Worm (Caenorhabditis elegans) whole organism, young adult: ENCODE results near the gene mlh-1.

ENCODE experiments used
- B0019.2 ChIP-seq: fragments of 200-800 bp; sonication (Bioruptor generic); conservative IDR thresholded peaks from 2 replicates; pipeline ENCODE4 v1.3.6; 2022; ENCODE audit warnings: missing genetic modification reagents, missing genetic modification characterization, missing compliant biosample characterization
- C06A6.2 ChIP-seq: fragments of 200-800 bp; sonication (Bioruptor generic); conservative IDR thresholded peaks from 2 replicates; pipeline ENCODE4 v1.3.6; 2022; ENCODE audit warnings: missing genetic modification characterization, missing compliant biosample characterization
- F10E7.11 ChIP-seq: sonication (generic microtip); optimal IDR thresholded peaks from 2 replicates; lab custom pipeline; 2017; ENCODE audit warnings: mild to moderate bottlenecking, missing genetic modification characterization, moderate library complexity, missing compliant biosample characterization
- F22D6.2 ChIP-seq: sonication (generic microtip); optimal IDR thresholded peaks from 2 replicates; lab custom pipeline; 2016; ENCODE audit warnings: mild to moderate bottlenecking, missing genetic modification characterization, missing compliant biosample characterization
- F23B12.7 ChIP-seq: sonication (generic microtip); optimal IDR thresholded peaks from 2 replicates; lab custom pipeline; 2017; ENCODE audit warnings: missing genetic modification characterization, mild to moderate bottlenecking, missing compliant biosample characterization, antibody characterized with exemption, moderate library complexity; ENCODE audit not compliant: insufficient read depth
- F52B5.7 ChIP-seq: sonication (generic microtip); optimal IDR thresholded peaks from 2 replicates; lab custom pipeline; 2016; ENCODE audit warnings: mild to moderate bottlenecking, missing genetic modification characterization, missing compliant biosample characterization
- Y53F4B.3 ChIP-seq: fragments of 200-800 bp; sonication (Bioruptor generic); IDR thresholded peaks from 2 replicates; pipeline ENCODE4 v1.3.6; 2022; ENCODE audit warnings: missing genetic modification reagents, missing genetic modification characterization, missing compliant biosample characterization
- Y79H2A.3 ChIP-seq: fragments of 200-800 bp; sonication (Bioruptor generic); conservative IDR thresholded peaks from 2 replicates; pipeline ENCODE4 v1.3.6; 2022; ENCODE audit warnings: missing genetic modification reagents, missing genetic modification characterization, missing compliant biosample characterization
- akir-1 ChIP-seq: fragments of 200-800 bp; sonication (Bioruptor generic); optimal IDR thresholded peaks from 2 replicates; lab custom pipeline; 2018; ENCODE audit warnings: mild to moderate bottlenecking, missing genetic modification characterization, moderate library complexity, missing compliant biosample characterization
- attf-5 ChIP-seq: fragments of 200-800 bp; sonication (Bioruptor generic); optimal IDR thresholded peaks from 2 replicates; lab custom pipeline; 2018; ENCODE audit warnings: mild to moderate bottlenecking, missing genetic modification characterization, missing compliant biosample characterization
- bed-2 ChIP-seq: fragments of 200-800 bp; sonication (Bioruptor generic); IDR thresholded peaks from 2 replicates; pipeline ENCODE4 v1.3.6; 2022; ENCODE audit warnings: missing genetic modification reagents, missing genetic modification characterization, missing compliant biosample characterization
- ccch-3 ChIP-seq: fragments of 200-800 bp; sonication (Bioruptor generic); optimal IDR thresholded peaks from 2 replicates; lab custom pipeline; 2018; ENCODE audit warnings: mild to moderate bottlenecking, missing genetic modification characterization, missing compliant biosample characterization
- cebp-1 ChIP-seq, 2 experiments: fragments of 200-800 bp in 1 of 2; sonication (Bioruptor generic) in 1 of 2; sonication (generic microtip) in 1 of 2; IDR thresholded peaks in 1 of 2; optimal IDR thresholded peaks in 1 of 2; 2 replicates each; pipeline versions ENCODE4 v1.3.6 to Lab custom; 2017 to 2022; ENCODE audit warnings: missing compliant biosample characterization in 2 of 2, missing genetic modification characterization in 2 of 2, mild to moderate bottlenecking in 1 of 2, missing genetic modification reagents in 1 of 2, moderate library complexity in 1 of 2
- ceh-27 ChIP-seq: fragments of 200-800 bp; sonication (Bioruptor generic); optimal IDR thresholded peaks from 2 replicates; lab custom pipeline; 2018; ENCODE audit warnings: mild to moderate bottlenecking, missing genetic modification characterization, moderate library complexity, missing compliant biosample characterization
- ceh-91 ChIP-seq: fragments of 200-800 bp; sonication (Bioruptor generic); IDR thresholded peaks from 2 replicates; pipeline ENCODE4 v1.3.6; 2022; ENCODE audit warnings: missing genetic modification reagents, missing genetic modification characterization, missing compliant biosample characterization
- dox-1 ChIP-seq: fragments of 200-800 bp; sonication (Bioruptor generic); IDR thresholded peaks from 2 replicates; pipeline ENCODE4 v1.3.6; 2022; ENCODE audit warnings: missing genetic modification reagents, missing genetic modification characterization, missing compliant biosample characterization
- dpff-1 ChIP-seq: sonication (generic microtip); optimal IDR thresholded peaks from 2 replicates; lab custom pipeline; 2017; ENCODE audit warnings: mild to moderate bottlenecking, missing genetic modification characterization, missing compliant biosample characterization
- egl-18 ChIP-seq: fragments of 200-800 bp; sonication (Bioruptor generic); IDR thresholded peaks from 2 replicates; pipeline ENCODE4 v1.3.6; 2022; ENCODE audit warnings: missing genetic modification reagents, missing genetic modification characterization, missing compliant biosample characterization
- egrh-3 ChIP-seq: fragments of 200-800 bp; sonication (Bioruptor generic); IDR thresholded peaks from 2 replicates; pipeline ENCODE4 v1.3.6; 2022; ENCODE audit warnings: missing genetic modification reagents, missing genetic modification characterization, missing compliant biosample characterization
- ekl-4 ChIP-seq: fragments of 200-800 bp; sonication (Bioruptor generic); IDR thresholded peaks from 2 replicates; pipeline ENCODE4 v1.3.6; 2022; ENCODE audit warnings: missing genetic modification reagents, missing genetic modification characterization, missing compliant biosample characterization
- ets-4 ChIP-seq: fragments of 200-800 bp; sonication (Bioruptor generic); optimal IDR thresholded peaks from 2 replicates; lab custom pipeline; 2018; ENCODE audit warnings: mild to moderate bottlenecking, missing genetic modification characterization, missing compliant biosample characterization
- him-1 ChIP-seq: sonication (generic microtip); optimal IDR thresholded peaks from 2 replicates; lab custom pipeline; 2016; ENCODE audit warnings: missing genotype, missing genetic modification reagents, missing genetic modification characterization, missing compliant biosample characterization
- lin-54 ChIP-seq: fragments of 200-800 bp; sonication (Bioruptor generic); optimal IDR thresholded peaks from 2 replicates; lab custom pipeline; 2018; ENCODE audit warnings: mild to moderate bottlenecking, missing genetic modification characterization, missing compliant biosample characterization
- lir-1 ChIP-seq: fragments of 200-800 bp; sonication (Bioruptor generic); conservative IDR thresholded peaks from 2 replicates; pipeline ENCODE4 v1.3.6; 2022; ENCODE audit warnings: missing genetic modification reagents, missing genetic modification characterization, missing compliant biosample characterization
- lsl-1 ChIP-seq: fragments of 200-800 bp; sonication (Bioruptor generic); optimal IDR thresholded peaks from 2 replicates; lab custom pipeline; 2018; ENCODE audit warnings: mild to moderate bottlenecking, missing genetic modification characterization, moderate library complexity, missing compliant biosample characterization
- madf-6 ChIP-seq: fragments of 200-800 bp; sonication (Bioruptor generic); IDR thresholded peaks from 2 replicates; pipeline ENCODE4 v1.3.6; 2022; ENCODE audit warnings: missing genetic modification reagents, missing genetic modification characterization, missing compliant biosample characterization
- mes-4 ChIP-seq: sonication (generic microtip); optimal IDR thresholded peaks from 2 replicates; lab custom pipeline; 2016; ENCODE audit warnings: missing genotype, missing genetic modification characterization, missing compliant biosample characterization
- mxl-1 ChIP-seq: sonication (generic microtip); optimal IDR thresholded peaks from 2 replicates; lab custom pipeline; 2016; ENCODE audit warnings: missing genetic modification characterization, missing compliant biosample characterization
- nhr-120 ChIP-seq: fragments of 200-800 bp; sonication (Bioruptor generic); IDR thresholded peaks from 2 replicates; pipeline ENCODE4 v1.3.6; 2022; ENCODE audit warnings: missing genetic modification characterization, missing compliant biosample characterization
- nhr-27 ChIP-seq: fragments of 200-800 bp; sonication (Bioruptor generic); optimal IDR thresholded peaks from 2 replicates; lab custom pipeline; 2018; ENCODE audit warnings: mild to moderate bottlenecking, missing genetic modification characterization, moderate library complexity, missing compliant biosample characterization
- nhr-80 ChIP-seq: sonication (generic microtip); optimal IDR thresholded peaks from 2 replicates; lab custom pipeline; 2016; ENCODE audit warnings: missing genetic modification characterization, missing compliant biosample characterization
- nhr-90 ChIP-seq: sonication (generic microtip); optimal IDR thresholded peaks from 2 replicates; lab custom pipeline; 2016; ENCODE audit warnings: missing genotype, mild to moderate bottlenecking, missing genetic modification characterization, missing compliant biosample characterization
- snpc-1.3 ChIP-seq: sonication (generic microtip); optimal IDR thresholded peaks from 2 replicates; lab custom pipeline; 2017; ENCODE audit warnings: missing genetic modification characterization, mild to moderate bottlenecking, missing compliant biosample characterization, antibody characterized with exemption, moderate library complexity, missing genotype, missing genetic modification reagents; ENCODE audit not compliant: insufficient read depth
- snpc-3.4 ChIP-seq: sonication (generic microtip); optimal IDR thresholded peaks from 2 replicates; lab custom pipeline; 2017; ENCODE audit warnings: missing genetic modification characterization, mild to moderate bottlenecking, missing compliant biosample characterization, antibody characterized with exemption, moderate library complexity, missing genotype, missing genetic modification reagents
- snpc-4 ChIP-seq, 5 experiments: fragments of 150-350 bp in 1 of 5; sonication (generic microtip) in 4 of 5; optimal IDR thresholded peaks; 2 replicates each; lab custom pipeline; 2014 to 2018; ENCODE audit warnings: missing genetic modification characterization in 5 of 5, missing biosample characterization in 3 of 5, antibody characterized with exemption in 2 of 5, mild to moderate bottlenecking in 2 of 5, missing compliant biosample characterization in 2 of 5, missing genotype in 2 of 5, moderate library complexity in 2 of 5, missing genetic modification reagents in 1 of 5
- sptf-2 ChIP-seq: fragments of 200-800 bp; sonication (Bioruptor generic); optimal IDR thresholded peaks from 2 replicates; lab custom pipeline; 2018; ENCODE audit warnings: mild to moderate bottlenecking, missing genetic modification characterization, missing compliant biosample characterization
- tbx-9 ChIP-seq: sonication (generic microtip); optimal IDR thresholded peaks from 2 replicates; lab custom pipeline; 2016; ENCODE audit warnings: borderline replicate concordance, missing genetic modification characterization, inconsistent platforms, missing compliant biosample characterization
- tlf-1 ChIP-seq: fragments of 200-800 bp; sonication (Bioruptor generic); optimal IDR thresholded peaks from 2 replicates; lab custom pipeline; 2018; ENCODE audit warnings: mild to moderate bottlenecking, missing genetic modification characterization, missing compliant biosample characterization
- unc-130 ChIP-seq: sonication (generic microtip); optimal IDR thresholded peaks from 2 replicates; lab custom pipeline; 2016; ENCODE audit warnings: missing genetic modification reagents, missing genetic modification characterization, missing compliant biosample characterization
- zfh-2 ChIP-seq: fragments of 200-800 bp; sonication (Bioruptor generic); conservative IDR thresholded peaks from 2 replicates; pipeline ENCODE4 v1.3.6; 2022; ENCODE audit warnings: missing genetic modification reagents, missing genetic modification characterization, missing compliant biosample characterization

Gene mlh-1

ce11 chrIII:13464493-13465362 lies 49.6 kb downstream of the mlh-1 start, which contains the start of gene kel-3 (continued):
- no peak for TF ChIP-seq lir-1 (GFP tag; lab: Robert Waterston, UW)
- no peak for TF ChIP-seq ceh-91 (GFP tag; lab: Robert Waterston, UW)
- no peak for TF ChIP-seq bed-2 (GFP tag; lab: Robert Waterston, UW)
- peak; percentile 86 for TF ChIP-seq lin-54 (GFP tag; lab: Kevin White, UChicago)
- peak; percentile 75 for TF ChIP-seq mxl-1
- no peak for TF ChIP-seq sptf-2 (GFP tag; lab: Kevin White, UChicago)
- peak; percentile 95 for TF ChIP-seq F52B5.7 (tag; lab: Kevin White, UChicago)
- peak; percentile 97 for TF ChIP-seq ekl-4 (GFP tag; lab: Robert Waterston, UW)
- TF ChIP-seq madf-6 (GFP tag; lab: Robert Waterston, UW), result peak; percentile 85
- no peak for TF ChIP-seq akir-1 (GFP tag; lab: Kevin White, UChicago)
- peak; percentile 90 for TF ChIP-seq nhr-80 (tag; lab: Kevin White, UChicago)
- TF ChIP-seq snpc-4 (GFP tag; optimal IDR thresholded peaks at IDR 0.05; lab: Kevin White, UChicago), result no peak
- peak in 3 of 4 experiments; percentile 51 to 79 (median 56) for TF ChIP-seq snpc-4 (tag; optimal IDR thresholded peaks at IDR 0.05; lab: Kevin White, UChicago)
- peak; percentile 63 for TF ChIP-seq snpc-3.4 (tag; lab: Kevin White, UChicago)
- TF ChIP-seq egrh-3, result 0 out of 2 replicates have a peak, but pooled peaks have one; percentile 9
- TF ChIP-seq nhr-120 (GFP tag; lab: Robert Waterston, UW), result no peak
- TF ChIP-seq lsl-1 (GFP tag; lab: Kevin White, UChicago), result peak; percentile 73
- TF ChIP-seq Y79H2A.3 (GFP tag; lab: Robert Waterston, UW), result peak; percentile 95
- peak; percentile 83 for TF ChIP-seq dox-1 (GFP tag; lab: Robert Waterston, UW)
- peak; percentile 70 for TF ChIP-seq attf-5

- peak; percentile 68 for TF ChIP-seq F23B12.7
- no peak for TF ChIP-seq him-1
- no peak for TF ChIP-seq nhr-90 (tag; lab: Kevin White, UChicago)
- peak; percentile 96 for TF ChIP-seq zfh-2 (GFP tag; lab: Robert Waterston, UW)
- TF ChIP-seq ceh-27 (GFP tag; lab: Kevin White, UChicago), result peak; percentile 89
- TF ChIP-seq B0019.2 (GFP tag; lab: Robert Waterston, UW), result 0 out of 2 replicates have a peak, but pooled peaks have one; percentile 4
- peak; percentile 84 for TF ChIP-seq snpc-1.3 (tag; lab: Kevin White, UChicago)
- TF ChIP-seq dpff-1, result no peak
- peak; percentile 94 for TF ChIP-seq tlf-1 (GFP tag; lab: Kevin White, UChicago)
- no peak for TF ChIP-seq egl-18
- no peak for TF ChIP-seq nhr-27 (tag; lab: Kevin White, UChicago)
- TF ChIP-seq akir-1 (GFP tag; lab: Kevin White, UChicago), result no peak
- TF ChIP-seq nhr-120 (GFP tag; lab: Robert Waterston, UW), result no peak
- no peak for TF ChIP-seq snpc-4 (GFP tag; optimal IDR thresholded peaks at IDR 0.05; lab: Kevin White, UChicago)
- TF ChIP-seq snpc-4 (tag; optimal IDR thresholded peaks at IDR 0.05; lab: Kevin White, UChicago), result peak in 3 of 4 experiments; percentile 34 to 65 (median 57)
- TF ChIP-seq unc-130, result peak; percentile 30
- TF ChIP-seq tbx-9, result no peak
- peak; percentile 88 for TF ChIP-seq lir-1 (GFP tag; lab: Robert Waterston, UW)
- peak; percentile 88 for TF ChIP-seq lsl-1 (GFP tag; lab: Kevin White, UChicago)
- TF ChIP-seq F22D6.2 (tag; lab: Kevin White, UChicago), result peak; percentile 1
- peak; percentile 78 for TF ChIP-seq ceh-91 (GFP tag; lab: Robert Waterston, UW)
- TF ChIP-seq ccch-3 (GFP tag; lab: Kevin White, UChicago), result no peak
- TF ChIP-seq mes-4 (tag; lab: Kevin White, UChicago), result no peak
- TF ChIP-seq C06A6.2 (GFP tag; lab: Robert Waterston, UW), result peak; percentile 81
- TF ChIP-seq cebp-1 (GFP tag; IDR thresholded peaks at IDR 0.05; lab: Robert Waterston, UW), result peak; percentile 69
- peak; percentile 84 for TF ChIP-seq cebp-1 (tag; optimal IDR thresholded peaks at IDR 0.05; lab: Kevin White, UChicago)
- peak; percentile 63 for TF ChIP-seq Y53F4B.3 (GFP tag; lab: Robert Waterston, UW)
- TF ChIP-seq madf-6 (GFP tag; lab: Robert Waterston, UW), result peak; percentile 85
- TF ChIP-seq F10E7.11 (tag; lab: Kevin White, UChicago), result no peak
- peak; percentile 77 for TF ChIP-seq snpc-3.4 (tag; lab: Kevin White, UChicago)
- peak; percentile 53 for TF ChIP-seq ets-4
Observed at ce11 chrIII:13462965-13463783, 51.2 kb downstream of the mlh-1 start, which contains the start of gene ant-1.1. Gene ant-1.1, plus strand, starts transcription at chrIII:13463163.
